Worm (Caenorhabditis elegans) whole organism, young adult: ENCODE results near the gene T04C12.8.

Experiments
- B0019.2 ChIP-seq: fragments of 200-800 bp; sonication (Bioruptor generic); conservative IDR thresholded peaks from 2 replicates; pipeline ENCODE4 v1.3.6; 2022; ENCODE audit warnings: missing genetic modification reagents, missing genetic modification characterization, missing compliant biosample characterization
- B0261.1 ChIP-seq: sonication (generic microtip); optimal IDR thresholded peaks from 2 replicates; lab custom pipeline; 2016; ENCODE audit warnings: mild to moderate bottlenecking, missing genetic modification characterization, moderate library complexity, missing compliant biosample characterization
- C17E4.6 ChIP-seq: fragments of 200-800 bp; sonication (Bioruptor generic); IDR thresholded peaks from 2 replicates; pipeline ENCODE4 v1.3.6; 2022; ENCODE audit warnings: missing genetic modification reagents, missing genetic modification characterization, missing compliant biosample characterization
- D2030.7 ChIP-seq: fragments of 200-800 bp; sonication (Bioruptor generic); IDR thresholded peaks from 2 replicates; pipeline ENCODE4 v1.3.6; 2022; ENCODE audit warnings: missing genetic modification reagents, missing genetic modification characterization, missing compliant biosample characterization
- F49E8.2 ChIP-seq: sonication (generic microtip); optimal IDR thresholded peaks from 3 replicates; lab custom pipeline; 2017; ENCODE audit warnings: missing genetic modification characterization, mild to moderate bottlenecking, missing compliant biosample characterization, antibody characterized with exemption, moderate library complexity; ENCODE audit not compliant: insufficient read depth
- F55B11.4 ChIP-seq: sonication (generic microtip); optimal IDR thresholded peaks from 2 replicates; lab custom pipeline; 2016; ENCODE audit warnings: missing compliant biosample characterization, missing genetic modification characterization, borderline replicate concordance; ENCODE audit not compliant: insufficient read depth
- F57A8.1 ChIP-seq: fragments of 200-800 bp; sonication (Bioruptor generic); optimal IDR thresholded peaks from 2 replicates; lab custom pipeline; 2018; ENCODE audit warnings: mild to moderate bottlenecking, missing genetic modification characterization, moderate library complexity, missing compliant biosample characterization
- T26A5.8 ChIP-seq: sonication (generic microtip); optimal IDR thresholded peaks from 2 replicates; lab custom pipeline; 2016; ENCODE audit warnings: missing genetic modification characterization, missing compliant biosample characterization
- Y56A3A.18 ChIP-seq: fragments of 200-800 bp; sonication (Bioruptor generic); IDR thresholded peaks from 2 replicates; pipeline ENCODE4 v1.3.6; 2022; ENCODE audit warnings: missing genetic modification reagents, missing genetic modification characterization, missing compliant biosample characterization
- akir-1 ChIP-seq: fragments of 200-800 bp; sonication (Bioruptor generic); optimal IDR thresholded peaks from 2 replicates; lab custom pipeline; 2018; ENCODE audit warnings: mild to moderate bottlenecking, missing genetic modification characterization, moderate library complexity, missing compliant biosample characterization
- ama-1 ChIP-seq, 3 experiments: fragments of 150-350 bp in 1 of 3; sonication (generic microtip) in 2 of 3; optimal IDR thresholded peaks; 2 replicates each; lab custom pipeline; 2014 to 2018; ENCODE audit warnings: missing biosample characterization in 2 of 3, missing genetic modification characterization in 2 of 3, missing genetic modification reagents in 2 of 3
- attf-3 ChIP-seq: fragments of 200-800 bp; sonication (Bioruptor generic); conservative IDR thresholded peaks from 2 replicates; pipeline ENCODE4 v1.3.6; 2022; ENCODE audit warnings: missing genetic modification reagents, missing genetic modification characterization, missing compliant biosample characterization
- attf-5 ChIP-seq: fragments of 200-800 bp; sonication (Bioruptor generic); optimal IDR thresholded peaks from 2 replicates; lab custom pipeline; 2018; ENCODE audit warnings: mild to moderate bottlenecking, missing genetic modification characterization, missing compliant biosample characterization
- attf-6 ChIP-seq: fragments of 200-800 bp; sonication (Bioruptor generic); IDR thresholded peaks from 2 replicates; pipeline ENCODE4 v1.3.6; 2022; ENCODE audit warnings: missing genetic modification reagents, missing genetic modification characterization, missing compliant biosample characterization
- bed-2 ChIP-seq: fragments of 200-800 bp; sonication (Bioruptor generic); IDR thresholded peaks from 2 replicates; pipeline ENCODE4 v1.3.6; 2022; ENCODE audit warnings: missing genetic modification reagents, missing genetic modification characterization, missing compliant biosample characterization
- cebp-2 ChIP-seq: fragments of 200-800 bp; sonication (Bioruptor generic); IDR thresholded peaks from 2 replicates; pipeline ENCODE4 v1.3.6; 2022; ENCODE audit warnings: missing genetic modification characterization, missing compliant biosample characterization
- ceh-27 ChIP-seq: fragments of 200-800 bp; sonication (Bioruptor generic); optimal IDR thresholded peaks from 2 replicates; lab custom pipeline; 2018; ENCODE audit warnings: mild to moderate bottlenecking, missing genetic modification characterization, moderate library complexity, missing compliant biosample characterization
- ceh-79 ChIP-seq: sonication (generic microtip); optimal IDR thresholded peaks from 2 replicates; lab custom pipeline; 2017; ENCODE audit warnings: mild to moderate bottlenecking, missing genetic modification characterization, missing compliant biosample characterization
- efl-1 ChIP-seq: fragments of 150-350 bp; optimal IDR thresholded peaks from 2 replicates; lab custom pipeline; 2014; ENCODE audit warnings: missing biosample characterization, missing genetic modification reagents, missing genetic modification characterization
- ekl-4 ChIP-seq: fragments of 200-800 bp; sonication (Bioruptor generic); IDR thresholded peaks from 2 replicates; pipeline ENCODE4 v1.3.6; 2022; ENCODE audit warnings: missing genetic modification reagents, missing genetic modification characterization, missing compliant biosample characterization
- fkh-3 ChIP-seq: sonication (generic microtip); optimal IDR thresholded peaks from 2 replicates; lab custom pipeline; 2016; ENCODE audit warnings: mild to moderate bottlenecking, missing genetic modification characterization, missing compliant biosample characterization
- hmg-1.2 ChIP-seq: fragments of 200-800 bp; sonication (Bioruptor generic); IDR thresholded peaks from 2 replicates; pipeline ENCODE4 v1.3.6; 2022; ENCODE audit warnings: missing genetic modification reagents, missing genetic modification characterization, missing compliant biosample characterization
- lag-1 ChIP-seq: fragments of 200-800 bp; sonication (Bioruptor generic); IDR thresholded peaks from 2 replicates; pipeline ENCODE4 v1.3.6; 2022; ENCODE audit warnings: missing genetic modification reagents, missing genetic modification characterization, missing compliant biosample characterization
- let-526 ChIP-seq: fragments of 200-800 bp; sonication (Bioruptor generic); IDR thresholded peaks from 2 replicates; pipeline ENCODE4 v1.3.6; 2022; ENCODE audit warnings: missing genetic modification reagents, missing genetic modification characterization, missing compliant biosample characterization
- lin-35 ChIP-seq, 3 experiments: fragments of 150-350 bp in 2 of 3; sonication (generic microtip) in 1 of 3; optimal IDR thresholded peaks; 2 replicates each; lab custom pipeline; 2014 to 2018; ENCODE audit warnings: missing biosample characterization in 3 of 3, missing genetic modification characterization in 3 of 3, missing genetic modification reagents in 3 of 3
- lin-40 ChIP-seq: sonication (generic microtip); optimal IDR thresholded peaks from 2 replicates; lab custom pipeline; 2016; ENCODE audit warnings: missing genetic modification characterization, mild to moderate bottlenecking, missing compliant biosample characterization, missing genotype, missing genetic modification reagents
- madf-8 ChIP-seq: fragments of 200-800 bp; sonication (Bioruptor generic); conservative IDR thresholded peaks from 2 replicates; pipeline ENCODE4 v1.3.6; 2022; ENCODE audit warnings: missing genetic modification reagents, missing genetic modification characterization, missing compliant biosample characterization
- nfyb-1 ChIP-seq: fragments of 200-800 bp; sonication (Bioruptor generic); IDR thresholded peaks from 2 replicates; pipeline ENCODE4 v1.3.6; 2022; ENCODE audit warnings: missing genetic modification reagents, missing genetic modification characterization, missing compliant biosample characterization
- nhr-120 ChIP-seq: fragments of 200-800 bp; sonication (Bioruptor generic); IDR thresholded peaks from 2 replicates; pipeline ENCODE4 v1.3.6; 2022; ENCODE audit warnings: missing genetic modification characterization, missing compliant biosample characterization
- nhr-179 ChIP-seq: sonication (generic microtip); optimal IDR thresholded peaks from 2 replicates; lab custom pipeline; 2016; ENCODE audit warnings: mild to moderate bottlenecking, missing genetic modification characterization, missing compliant biosample characterization
- pha-4 ChIP-seq: fragments of 150-350 bp; sonication (generic microtip); optimal IDR thresholded peaks from 2 replicates; lab custom pipeline; 2014; ENCODE audit warnings: missing biosample characterization, missing genetic modification reagents, missing genetic modification characterization
- rpc-1 ChIP-seq, 2 experiments: fragments of 150-350 bp in 1 of 2; sonication (generic microtip) in 1 of 2; optimal IDR thresholded peaks; 2 replicates each; lab custom pipeline; 2014 to 2018; ENCODE audit warnings: missing biosample characterization in 1 of 2, missing genetic modification characterization in 1 of 2, missing genetic modification reagents in 1 of 2, missing genotype in 1 of 2
- snpc-1.1 ChIP-seq: sonication (generic microtip); optimal IDR thresholded peaks from 2 replicates; lab custom pipeline; 2017; ENCODE audit warnings: missing genetic modification characterization, mild to moderate bottlenecking, missing compliant biosample characterization, antibody characterized with exemption, moderate library complexity, missing genotype, missing genetic modification reagents; ENCODE audit not compliant: insufficient read depth
- somi-1 ChIP-seq: fragments of 200-800 bp; sonication (Bioruptor generic); optimal IDR thresholded peaks from 2 replicates; lab custom pipeline; 2018; ENCODE audit warnings: mild to moderate bottlenecking, missing genetic modification characterization, missing compliant biosample characterization
- tbp1 ChIP-seq: fragments of 200-800 bp; sonication (Bioruptor generic); optimal IDR thresholded peaks from 2 replicates; lab custom pipeline; 2018; ENCODE audit warnings: mild to moderate bottlenecking, missing genetic modification characterization, missing compliant biosample characterization
- zfh-2 ChIP-seq: fragments of 200-800 bp; sonication (Bioruptor generic); conservative IDR thresholded peaks from 2 replicates; pipeline ENCODE4 v1.3.6; 2022; ENCODE audit warnings: missing genetic modification reagents, missing genetic modification characterization, missing compliant biosample characterization
- ztf-22 ChIP-seq: fragments of 200-800 bp; sonication (Bioruptor generic); optimal IDR thresholded peaks from 2 replicates; lab custom pipeline; 2018; ENCODE audit warnings: mild to moderate bottlenecking, missing genetic modification characterization, moderate library complexity, missing compliant biosample characterization
- ztf-26 ChIP-seq: sonication (generic microtip); optimal IDR thresholded peaks from 2 replicates; lab custom pipeline; 2017; ENCODE audit warnings: missing genetic modification characterization, missing compliant biosample characterization

The T04C12.8 gene

ce11 chrV:11104408-11104807 lies 35.2 kb upstream of the T04C12.8 start:
- TF ChIP-seq ceh-79 (tag; lab: Kevin White, UChicago) (no peak), C17E4.6 (GFP tag; lab: Robert Waterston, UW) (no peak), tbp1 (GFP tag; lab: Kevin White, UChicago) (no peak), pha-4 (tag; lab: Kevin White, UChicago) (no peak), lag-1 (GFP tag; lab: Robert Waterston, UW) (no peak), rpc-1 (optimal IDR thresholded peaks at IDR 0.05; lab: Kevin White, UChicago) (no peak), rpc-1 (tag; optimal IDR thresholded peaks at IDR 0.05; lab: Kevin White, UChicago) (no peak), T26A5.8 (tag; lab: Kevin White, UChicago) (no peak), hmg-1.2 (GFP tag; lab: Robert Waterston, UW) (no peak), ama-1 (optimal IDR thresholded peaks at IDR 0.05; lab: Kevin White, UChicago) (no peak), ama-1 (GFP tag; optimal IDR thresholded peaks at IDR 0.05; lab: Kevin White, UChicago) (no peak), cebp-2 (GFP tag; lab: Robert Waterston, UW) (no peak), ztf-22 (GFP tag; lab: Kevin White, UChicago) (no peak)
- TF ChIP-seq, all 124 proteins: peak for 0

ce11 chrV:11098599-11098998 lies 29.4 kb upstream of the T04C12.8 start, which contains the start of gene cdkl-1:
cdkl-1 (plus strand) TSS chrV:11098899.
- TF ChIP-seq B0019.2, result no peak
- no peak for TF ChIP-seq attf-5 (GFP tag; lab: Kevin White, UChicago)
- TF ChIP-seq nhr-179 (tag; lab: Kevin White, UChicago), result no peak
- no peak for TF ChIP-seq let-526
- TF ChIP-seq lin-35 (GFP tag; optimal IDR thresholded peaks at IDR 0.05; lab: Kevin White, UChicago), result no peak
- no peak for TF ChIP-seq Y56A3A.18
- TF ChIP-seq, all 124 proteins: peak for 0

ce11 chrV:11095873-11096272 lies 26.7 kb upstream of the T04C12.8 start, which contains the start of gene Y42A5A.3:
Y42A5A.3 (minus strand) TSS chrV:11095973.
- no peak for TF ChIP-seq fkh-3 (tag; lab: Kevin White, UChicago)
- no peak for TF ChIP-seq rpc-1 (optimal IDR thresholded peaks at IDR 0.05; lab: Kevin White, UChicago)
- TF ChIP-seq rpc-1 (tag; optimal IDR thresholded peaks at IDR 0.05; lab: Kevin White, UChicago), result no peak
- TF ChIP-seq nhr-120 (GFP tag; lab: Robert Waterston, UW), result no peak
- TF ChIP-seq akir-1 (GFP tag; lab: Kevin White, UChicago), result no peak
- no peak for TF ChIP-seq attf-3 (GFP tag; lab: Robert Waterston, UW)

ce11 chrV:11094698-11095097 lies 25.5 kb upstream of the T04C12.8 start:
- TF ChIP-seq B0261.1 (tag; lab: Kevin White, UChicago), result no peak
- peak; percentile 43 for TF ChIP-seq somi-1 (GFP tag; lab: Kevin White, UChicago)
- peak; percentile 78 for TF ChIP-seq ztf-26 (tag; lab: Kevin White, UChicago)
- TF ChIP-seq lin-40, result peak; percentile 51

- no peak for TF ChIP-seq D2030.7 (GFP tag; lab: Robert Waterston, UW)
- no peak for TF ChIP-seq snpc-1.1 (tag; lab: Kevin White, UChicago)
- TF ChIP-seq attf-6 (GFP tag; lab: Robert Waterston, UW), result no peak
- TF ChIP-seq hmg-1.2 (GFP tag; lab: Robert Waterston, UW), result no peak
- no peak for TF ChIP-seq bed-2 (GFP tag; lab: Robert Waterston, UW)
- TF ChIP-seq efl-1 (GFP tag; lab: Kevin White, UChicago), result no peak
- TF ChIP-seq nfyb-1 (GFP tag; lab: Robert Waterston, UW), result no peak
- TF ChIP-seq ceh-27 (GFP tag; lab: Kevin White, UChicago), result no peak
- TF ChIP-seq F55B11.4 (tag; lab: Kevin White, UChicago), result no peak
- TF ChIP-seq F57A8.1 (GFP tag; lab: Kevin White, UChicago), result no peak
- no peak for TF ChIP-seq zfh-2
- no peak for TF ChIP-seq ekl-4
- TF ChIP-seq F49E8.2, result no peak
- TF ChIP-seq madf-8 (GFP tag; lab: Robert Waterston, UW), result no peak
Observed at ce11 chrV:11093163-11094091, 24.3 kb upstream of the T04C12.8 start, which contains the start of gene lact-8. lact-8 (minus strand) TSS chrV:11093607.
